Worm (Caenorhabditis elegans): ENCODE results near the gene hlh-33.

ce11 chrIII:1880221-1880620 lies 25.0 kb downstream of the hlh-33 start:
- no peak for TF ChIP-seq ama-1 (optimal IDR thresholded peaks at IDR 0.05)
- TF ChIP-seq nhr-11 (tag; optimal IDR thresholded peaks at IDR 0.05) = no peak
- no peak for TF ChIP-seq fos-1 (tag; optimal IDR thresholded peaks at IDR 0.05)
- TF ChIP-seq ztf-4 (tag; optimal IDR thresholded peaks at IDR 0.05) = no peak
- no peak for TF ChIP-seq ces-1 (GFP tag; optimal IDR thresholded peaks at IDR 0.05)
- TF ChIP-seq efl-3 (GFP tag; optimal IDR thresholded peaks at IDR 0.05) = no peak
- TF ChIP-seq dsc-1 (tag; optimal IDR thresholded peaks at IDR 0.05) = no peak
- no peak for TF ChIP-seq nhr-12 (tag; optimal IDR thresholded peaks at IDR 0.05)
- no peak for TF ChIP-seq jun-1 (tag; optimal IDR thresholded peaks at IDR 0.05)
- no peak for TF ChIP-seq elt-3 (tag; optimal IDR thresholded peaks at IDR 0.05)
- TF ChIP-seq lin-15B (tag; optimal IDR thresholded peaks at IDR 0.05) = no peak
- TF ChIP-seq ceh-82 (tag; optimal IDR thresholded peaks at IDR 0.05) = no peak
- TF ChIP-seq lsy-2 (tag; optimal IDR thresholded peaks at IDR 0.05) = no peak
- TF ChIP-seq unc-62 (GFP tag; optimal IDR thresholded peaks at IDR 0.05) = no peak
